Worm (Caenorhabditis elegans) whole organism, L1 larva: Measurements from ENCODE around the gene F14D7.12.

Experiments used
- C16A3.4 ChIP-seq: fragments of 150-350 bp; optimal IDR thresholded peaks from 2 replicates; lab custom pipeline; 2014; ENCODE audit warnings: missing biosample characterization, missing genetic modification characterization
- C34B4.2 ChIP-seq: sonication (generic microtip); optimal IDR thresholded peaks from 2 replicates; lab custom pipeline; 2017; ENCODE audit warnings: mild to moderate bottlenecking, missing genetic modification characterization, missing compliant biosample characterization
- F16B12.6 ChIP-seq: fragments of 150-350 bp; optimal IDR thresholded peaks from 2 replicates; lab custom pipeline; 2014; ENCODE audit warnings: missing biosample characterization, missing genetic modification characterization
- alr-1 ChIP-seq: fragments of 200-800 bp; sonication (Bioruptor generic); optimal IDR thresholded peaks from 2 replicates; lab custom pipeline; 2018; ENCODE audit warnings: borderline replicate concordance, mild to moderate bottlenecking, missing genetic modification characterization, missing compliant biosample characterization
- aly-2 ChIP-seq: fragments of 150-350 bp; optimal IDR thresholded peaks from 2 replicates; lab custom pipeline; 2014; ENCODE audit warnings: missing biosample characterization, missing genetic modification characterization
- ceh-8 ChIP-seq: fragments of 200-800 bp; sonication (Bioruptor generic); optimal IDR thresholded peaks from 2 replicates; lab custom pipeline; 2018; ENCODE audit warnings: mild to moderate bottlenecking, missing genetic modification characterization, moderate library complexity, missing compliant biosample characterization
- ceh-82 ChIP-seq, 3 experiments: fragments of 150-350 bp in 1 of 3; sonication (generic microtip) in 2 of 3; optimal IDR thresholded peaks; 2 replicates each; lab custom pipeline; 2014 to 2017; ENCODE audit warnings: missing biosample characterization in 3 of 3, missing genetic modification characterization in 3 of 3
- ceh-88 ChIP-seq: fragments of 200-800 bp; sonication (Bioruptor generic); IDR thresholded peaks from 2 replicates; pipeline ENCODE4 v1.3.6; 2022; ENCODE audit warnings: missing genetic modification characterization, missing compliant biosample characterization
- ces-1 ChIP-seq: fragments of 150-350 bp; optimal IDR thresholded peaks from 2 replicates; lab custom pipeline; 2014; ENCODE audit warnings: missing biosample characterization, missing genetic modification reagents, missing genetic modification characterization
- dpl-1 ChIP-seq, 3 experiments: fragments of 150-350 bp in 2 of 3; sonication (generic microtip) in 1 of 3; optimal IDR thresholded peaks; 2 replicates each; lab custom pipeline; 2014 to 2017; ENCODE audit warnings: missing biosample characterization in 3 of 3, missing genetic modification characterization in 3 of 3, missing genetic modification reagents in 3 of 3
- dsc-1 ChIP-seq: sonication (generic microtip); optimal IDR thresholded peaks from 2 replicates; lab custom pipeline; 2016; ENCODE audit warnings: mild to moderate bottlenecking, missing genetic modification characterization, missing compliant biosample characterization
- efl-1 ChIP-seq, 4 experiments: fragments of 150-350 bp; optimal IDR thresholded peaks in 3 of 4; peaks in 1 of 4; 1 replicate in 1 of 4; 2 replicates in 3 of 4; lab custom pipeline; 2014; ENCODE audit warnings: missing biosample characterization in 2 of 4, missing genetic modification characterization in 2 of 4, missing genetic modification reagents in 2 of 4
- efl-3 ChIP-seq: fragments of 200-800 bp; sonication (Bioruptor generic); optimal IDR thresholded peaks from 2 replicates; lab custom pipeline; 2018; ENCODE audit warnings: mild to moderate bottlenecking, missing genetic modification characterization, missing compliant biosample characterization
- egl-27 ChIP-seq, 2 experiments: fragments of 150-350 bp in 1 of 2; sonication (generic microtip); optimal IDR thresholded peaks; 3 replicates each; lab custom pipeline; 2017 to 2018; ENCODE audit warnings: missing biosample characterization in 2 of 2, missing genetic modification characterization in 2 of 2, missing genetic modification reagents in 2 of 2
- elt-2 ChIP-seq: sonication (generic microtip); optimal IDR thresholded peaks from 2 replicates; lab custom pipeline; 2016; ENCODE audit warnings: missing genetic modification characterization, mild to moderate bottlenecking, inconsistent platforms, missing compliant biosample characterization, missing genetic modification reagents
- ets-5 ChIP-seq: fragments of 200-800 bp; sonication (Bioruptor generic); IDR thresholded peaks from 2 replicates; pipeline ENCODE4 v1.3.6; 2022; ENCODE audit warnings: missing genetic modification characterization, missing compliant biosample characterization
- fkh-4 ChIP-seq: sonication (generic microtip); optimal IDR thresholded peaks from 2 replicates; lab custom pipeline; 2016; ENCODE audit warnings: missing compliant biosample characterization, missing genetic modification characterization, borderline replicate concordance
- fkh-8 ChIP-seq: sonication (generic microtip); optimal IDR thresholded peaks from 2 replicates; lab custom pipeline; 2016; ENCODE audit warnings: mild to moderate bottlenecking, missing genetic modification characterization, missing compliant biosample characterization
- fos-1 ChIP-seq: fragments of 150-350 bp; optimal IDR thresholded peaks from 2 replicates; lab custom pipeline; 2014; ENCODE audit warnings: missing biosample characterization, missing genetic modification characterization
- hlh-4 ChIP-seq: sonication (generic microtip); optimal IDR thresholded peaks from 2 replicates; lab custom pipeline; 2016; ENCODE audit warnings: mild to moderate bottlenecking, missing genetic modification characterization, missing compliant biosample characterization
- hpl-2 ChIP-seq: fragments of 150-350 bp; optimal IDR thresholded peaks from 2 replicates; lab custom pipeline; 2014; ENCODE audit warnings: missing biosample characterization, missing genetic modification reagents, missing genetic modification characterization
- isw-1 ChIP-seq: fragments of 200-800 bp; sonication (Bioruptor generic); IDR thresholded peaks from 2 replicates; pipeline ENCODE4 v1.3.6; 2022; ENCODE audit warnings: missing genetic modification characterization, missing compliant biosample characterization
- jun-1 ChIP-seq: fragments of 150-350 bp; optimal IDR thresholded peaks from 2 replicates; lab custom pipeline; 2014; ENCODE audit warnings: missing biosample characterization, missing genetic modification reagents, missing genetic modification characterization
- lin-13 ChIP-seq: fragments of 150-350 bp; optimal IDR thresholded peaks from 2 replicates; lab custom pipeline; 2014; ENCODE audit warnings: missing biosample characterization, missing genetic modification reagents, missing genetic modification characterization
- lin-15B ChIP-seq: fragments of 150-350 bp; sonication (generic microtip); optimal IDR thresholded peaks from 3 replicates; lab custom pipeline; 2014; ENCODE audit warnings: missing biosample characterization, missing genetic modification characterization
- lin-35 ChIP-seq, 2 experiments: fragments of 150-350 bp; optimal IDR thresholded peaks; 2 replicates each; lab custom pipeline; 2014; ENCODE audit warnings: missing biosample characterization in 2 of 2, missing genetic modification characterization in 2 of 2, missing genetic modification reagents in 2 of 2
- lir-3 ChIP-seq: sonication (generic microtip); optimal IDR thresholded peaks from 2 replicates; lab custom pipeline; 2016; ENCODE audit warnings: mild to moderate bottlenecking, missing genetic modification characterization, moderate library complexity, missing compliant biosample characterization; ENCODE audit not compliant: poor library complexity
- lsy-2 ChIP-seq, 2 experiments: fragments of 150-350 bp; optimal IDR thresholded peaks; 2 replicates each; lab custom pipeline; 2014; ENCODE audit warnings: missing biosample characterization in 2 of 2, missing genetic modification characterization in 2 of 2
- mdl-1 ChIP-seq, 2 experiments: fragments of 150-350 bp; optimal IDR thresholded peaks; 2 replicates each; lab custom pipeline; 2014 to 2017; ENCODE audit warnings: missing biosample characterization in 2 of 2, missing genetic modification characterization in 2 of 2, inconsistent platforms in 1 of 2
- mep-1 ChIP-seq: fragments of 150-350 bp; optimal IDR thresholded peaks from 2 replicates; lab custom pipeline; 2014; ENCODE audit warnings: missing biosample characterization, missing genetic modification characterization
- nhr-12 ChIP-seq: sonication (generic microtip); optimal IDR thresholded peaks from 2 replicates; lab custom pipeline; 2017; ENCODE audit warnings: missing biosample characterization, missing genetic modification characterization
- nhr-19 ChIP-seq: fragments of 200-800 bp; sonication (Bioruptor generic); conservative IDR thresholded peaks from 2 replicates; pipeline ENCODE4 v1.3.6; 2022; ENCODE audit warnings: missing genetic modification characterization, missing compliant biosample characterization
- nhr-20 ChIP-seq: sonication (generic microtip); optimal IDR thresholded peaks from 2 replicates; lab custom pipeline; 2016; ENCODE audit warnings: mild to moderate bottlenecking, missing genetic modification characterization, missing compliant biosample characterization
- nhr-237 ChIP-seq: fragments of 150-350 bp; optimal IDR thresholded peaks from 2 replicates; lab custom pipeline; 2014; ENCODE audit warnings: missing biosample characterization, missing genetic modification characterization
- nhr-77 ChIP-seq: fragments of 150-350 bp; optimal IDR thresholded peaks from 2 replicates; lab custom pipeline; 2014; ENCODE audit warnings: missing biosample characterization, missing genetic modification characterization
- nhr-84 ChIP-seq: sonication (generic microtip); optimal IDR thresholded peaks from 2 replicates; lab custom pipeline; 2017; ENCODE audit warnings: missing biosample characterization, missing genetic modification characterization
- nhr-85 ChIP-seq: sonication (generic microtip); peaks from one replicate; lab custom pipeline; 2016; ENCODE audit warnings: missing genetic modification characterization, inconsistent platforms, missing compliant biosample characterization
- nhr-90 ChIP-seq: sonication (generic microtip); optimal IDR thresholded peaks from 2 replicates; lab custom pipeline; 2016; ENCODE audit warnings: mild to moderate bottlenecking, missing genetic modification characterization, missing compliant biosample characterization; ENCODE audit not compliant: poor library complexity
- rnt-1 ChIP-seq: sonication (generic microtip); optimal IDR thresholded peaks from 2 replicates; lab custom pipeline; 2016; ENCODE audit warnings: mild to moderate bottlenecking, missing genetic modification characterization, moderate library complexity, missing compliant biosample characterization
- skn-1 ChIP-seq: fragments of 150-350 bp; optimal IDR thresholded peaks from 2 replicates; lab custom pipeline; 2014; ENCODE audit warnings: missing biosample characterization, missing genetic modification characterization
- snpc-4 ChIP-seq: fragments of 150-350 bp; optimal IDR thresholded peaks from 2 replicates; lab custom pipeline; 2014; ENCODE audit warnings: missing biosample characterization, missing genetic modification characterization
- sox-4 ChIP-seq: sonication (generic microtip); optimal IDR thresholded peaks from 2 replicates; lab custom pipeline; 2016; ENCODE audit warnings: missing genetic modification characterization, missing compliant biosample characterization
- sup-37 ChIP-seq: fragments of 200-800 bp; sonication (Bioruptor generic); optimal IDR thresholded peaks from 2 replicates; lab custom pipeline; 2018; ENCODE audit warnings: mild to moderate bottlenecking, missing genetic modification characterization, missing compliant biosample characterization
- tlp-1 ChIP-seq: fragments of 150-350 bp; optimal IDR thresholded peaks from 2 replicates; lab custom pipeline; 2014; ENCODE audit warnings: missing biosample characterization, missing genetic modification characterization
- unc-130 ChIP-seq: fragments of 150-350 bp; optimal IDR thresholded peaks from 2 replicates; lab custom pipeline; 2017; ENCODE audit warnings: missing biosample characterization, missing genetic modification characterization, inconsistent platforms
- unc-30 ChIP-seq: sonication (generic microtip); optimal IDR thresholded peaks from 2 replicates; lab custom pipeline; 2017; ENCODE audit warnings: missing biosample characterization, missing genetic modification characterization
- unc-62 ChIP-seq: fragments of 150-350 bp; optimal IDR thresholded peaks from 2 replicates; lab custom pipeline; 2014; ENCODE audit warnings: missing biosample characterization, missing genetic modification reagents, missing genetic modification characterization
- unc-86 ChIP-seq: sonication (generic microtip); optimal IDR thresholded peaks from 2 replicates; lab custom pipeline; 2016; ENCODE audit warnings: missing genetic modification characterization, missing compliant biosample characterization
- unc-98 ChIP-seq: fragments of 200-800 bp; sonication (Bioruptor generic); IDR thresholded peaks from 2 replicates; pipeline ENCODE4 v1.3.6; 2022; ENCODE audit warnings: missing genetic modification characterization, missing compliant biosample characterization
- vab-15 ChIP-seq: sonication (generic microtip); optimal IDR thresholded peaks from 2 replicates; lab custom pipeline; 2017; ENCODE audit warnings: missing genotype, mild to moderate bottlenecking, missing genetic modification characterization, missing compliant biosample characterization
- xbp-1 ChIP-seq: sonication (generic microtip); optimal IDR thresholded peaks from 2 replicates; lab custom pipeline; 2016; ENCODE audit warnings: missing genetic modification characterization, missing compliant biosample characterization
- ztf-11 ChIP-seq, 2 experiments: sonication (generic microtip); optimal IDR thresholded peaks; 2 replicates each; lab custom pipeline; 2016 to 2017; ENCODE audit warnings: missing genetic modification characterization in 2 of 2, missing biosample characterization in 1 of 2, missing compliant biosample characterization in 1 of 2
- ztf-4 ChIP-seq: fragments of 150-350 bp; optimal IDR thresholded peaks from 2 replicates; lab custom pipeline; 2014; ENCODE audit warnings: missing biosample characterization, missing genetic modification characterization

The F14D7.12 gene

ce11 chrV:14322743-14323142, 22.9 kb downstream of the F14D7.12 start, which contains the start of gene F47B8.3 (continued):
- TF ChIP-seq lin-15B: no peak
- peak; percentile 19 to 60 for TF ChIP-seq lsy-2 (tag; optimal IDR thresholded peaks at IDR 0.05; lab: Kevin White, UChicago)
- no peak for TF ChIP-seq aly-2
- no peak for TF ChIP-seq nhr-77 (tag; lab: Kevin White, UChicago)
- peak; percentile 1 for TF ChIP-seq nhr-90
- TF ChIP-seq dpl-1 (GFP tag; optimal IDR thresholded peaks at IDR 0.05; lab: Kevin White, UChicago): peak; percentile 20 to 43 (median 23)
- no peak for TF ChIP-seq ztf-4
- no peak for TF ChIP-seq nhr-12
- TF ChIP-seq xbp-1 (tag; lab: Kevin White, UChicago): no peak
- TF ChIP-seq unc-62: no peak
- no peak for TF ChIP-seq tlp-1 (tag; lab: Kevin White, UChicago)
- TF ChIP-seq lin-13 (GFP tag; lab: Kevin White, UChicago): no peak
- peak; percentile 20; the same call in 1 of the 2 replicates for TF ChIP-seq nhr-19 (GFP tag; lab: Robert Waterston, UW)
- TF ChIP-seq nhr-20 (tag; lab: Kevin White, UChicago): peak; percentile 53
- peak in 2 of 3 experiments; percentile 17 to 19 for TF ChIP-seq ceh-82 (tag; optimal IDR thresholded peaks at IDR 0.05; lab: Kevin White, UChicago)
- no peak for TF ChIP-seq nhr-85 (tag; lab: Kevin White, UChicago)
- no peak for TF ChIP-seq elt-2
- no peak for TF ChIP-seq efl-3 (GFP tag; lab: Kevin White, UChicago)
- no peak for TF ChIP-seq C34B4.2
- TF ChIP-seq unc-130 (tag; lab: Kevin White, UChicago): no peak
- no peak for TF ChIP-seq nhr-84 (tag; lab: Kevin White, UChicago)
- no peak for TF ChIP-seq hpl-2
- TF ChIP-seq ceh-8 (GFP tag; lab: Kevin White, UChicago): no peak
- no peak for TF ChIP-seq skn-1
- no peak for TF ChIP-seq sup-37 (GFP tag; lab: Kevin White, UChicago)
- TF ChIP-seq rnt-1 (tag; lab: Kevin White, UChicago): peak; percentile 47
- TF ChIP-seq ces-1 (GFP tag; lab: Kevin White, UChicago): no peak
- TF ChIP-seq vab-15 (tag; lab: Kevin White, UChicago): no peak
- peak; percentile 55 for TF ChIP-seq snpc-4 (tag; lab: Kevin White, UChicago)
- TF ChIP-seq ets-5 (GFP tag; lab: Robert Waterston, UW): no peak
- TF ChIP-seq mdl-1 (tag; optimal IDR thresholded peaks at IDR 0.05; lab: Kevin White, UChicago): peak in 1 of 2 experiments; percentile 59
- no peak for TF ChIP-seq dsc-1 (tag; lab: Kevin White, UChicago)
- TF ChIP-seq isw-1: no peak
- no peak for TF ChIP-seq ztf-11 (tag; optimal IDR thresholded peaks at IDR 0.05; lab: Kevin White, UChicago)
- TF ChIP-seq C16A3.4 (tag; lab: Kevin White, UChicago): no peak
- no peak for TF ChIP-seq egl-27 (tag; optimal IDR thresholded peaks at IDR 0.05; lab: Kevin White, UChicago)
- peak; percentile 61 to 82 for TF ChIP-seq efl-1 (optimal IDR thresholded peaks at IDR 0.05; lab: Kevin White, UChicago)
- peak; percentile 37 to 60 for TF ChIP-seq efl-1 (GFP tag; optimal IDR thresholded peaks at IDR 0.05 in 1 of 2; lab: Kevin White, UChicago)
- TF ChIP-seq alr-1 (tag; lab: Kevin White, UChicago): no peak
- TF ChIP-seq mep-1 (tag; lab: Kevin White, UChicago): peak; percentile 77
- TF ChIP-seq lir-3 (tag; lab: Kevin White, UChicago): peak; percentile 9
- no peak for TF ChIP-seq ceh-88 (GFP tag; lab: Robert Waterston, UW)
- TF ChIP-seq fkh-8 (tag; lab: Kevin White, UChicago): peak; percentile 85
- TF ChIP-seq unc-98 (GFP tag; lab: Robert Waterston, UW): no peak
- TF ChIP-seq unc-30 (tag; lab: Kevin White, UChicago): no peak
- peak; percentile 52 to 57 for TF ChIP-seq lin-35 (GFP tag; optimal IDR thresholded peaks at IDR 0.05; lab: Kevin White, UChicago)
- TF ChIP-seq sox-4 (tag; lab: Kevin White, UChicago): no peak
- TF ChIP-seq unc-86: no peak
- TF ChIP-seq jun-1: no peak
- no peak for TF ChIP-seq nhr-237 (tag; lab: Kevin White, UChicago)
- no peak for TF ChIP-seq hlh-4 (tag; lab: Kevin White, UChicago)
- no peak for TF ChIP-seq fkh-4 (tag; lab: Kevin White, UChicago)
- TF ChIP-seq fos-1 (tag; lab: Kevin White, UChicago): peak; percentile 22
- TF ChIP-seq F16B12.6 (tag; lab: Kevin White, UChicago): no peak
